Fruit fly (Drosophila melanogaster) whole organism, adult: ENCODE data around the gene CG1983.

Experiments used
- CG33017 ChIP-seq: fragments of 200-800 bp; sonication (Bioruptor generic); optimal IDR thresholded peaks from 2 replicates; lab custom pipeline; 2018; ENCODE audit warnings: missing biosample characterization, mild to moderate bottlenecking, missing genetic modification characterization, moderate library complexity
- CG7101 ChIP-seq: fragments of 200-800 bp; sonication (Bioruptor generic); optimal IDR thresholded peaks from 2 replicates; lab custom pipeline; 2018; ENCODE audit warnings: missing biosample characterization, mild to moderate bottlenecking, missing genetic modification characterization, moderate library complexity
- Hr96 ChIP-seq: fragments of 200-800 bp; sonication (Bioruptor generic); optimal IDR thresholded peaks from 2 replicates; lab custom pipeline; 2016; ENCODE audit warnings: missing biosample characterization, missing genetic modification characterization
- kay ChIP-seq: fragments of 200-800 bp; sonication (Bioruptor generic); peaks from one replicate; lab custom pipeline; 2016; ENCODE audit warnings: missing biosample characterization, missing genetic modification characterization, borderline replicate concordance

DNA sequence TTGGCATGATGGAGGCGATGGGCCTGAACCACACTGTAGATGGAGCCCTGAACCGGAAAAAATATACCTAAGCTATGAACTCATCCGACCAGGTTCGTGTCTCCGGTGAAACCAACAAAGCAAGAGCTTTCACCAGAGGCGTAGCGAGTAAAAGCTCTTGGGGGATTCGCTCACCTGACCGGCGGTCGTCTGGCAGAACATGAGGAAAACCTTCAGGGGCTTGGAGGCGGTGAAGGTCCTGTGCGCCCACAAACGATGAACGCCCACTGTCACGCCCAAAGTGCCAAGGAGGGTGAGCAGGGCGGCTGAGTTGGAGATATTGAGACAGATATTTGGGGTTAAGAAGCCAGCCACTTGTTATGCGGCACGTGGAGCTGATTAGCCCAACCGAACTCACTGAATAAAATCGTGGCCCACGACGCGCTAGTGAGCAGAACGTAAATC lies 18.1 kb upstream of the CG1983 start:
- TF ChIP-seq CG33017 (tag; lab: Kevin White, UChicago) (peak; percentile 19), CG7101 (tag; lab: Kevin White, UChicago) (peak; percentile 54), kay (GFP tag; lab: Kevin White, UChicago) (no peak), Hr96 (GFP tag; lab: Kevin White, UChicago) (no peak)
